Fruit fly (Drosophila melanogaster): ENCODE measurements around the gene Nuak.

Gene Nuak

dm6 chr3R:10263972-10264536 lies at the start of gene Nuak (continued):
- TF ChIP-seq CG8290 (GFP tag; optimal IDR thresholded peaks at IDR 0.05) (peak; percentile 84), CG8290 (tag; optimal IDR thresholded peaks at IDR 0.05) (peak in 1 of 2 experiments; percentile 92), Scr (GFP tag; IDR thresholded peaks at IDR 0.05; ENCODE audit: partially characterized antibody) (no peak), CG10147 (GFP tag; optimal IDR thresholded peaks at IDR 0.05) (peak; percentile 82), CG4707 (GFP tag; optimal IDR thresholded peaks at IDR 0.05) (peak; percentile 5), CG6854 (GFP tag; optimal IDR thresholded peaks at IDR 0.05) (no peak), Nf-YA (GFP tag; IDR thresholded peaks at IDR 0.05) (no peak), CG33213 (GFP tag; optimal IDR thresholded peaks at IDR 0.05) (peak; percentile 97), E2f2 (GFP tag; IDR thresholded peaks at IDR 0.05) (no peak), HHEX (GFP tag; optimal IDR thresholded peaks at IDR 0.05) (peak; percentile 83), bcd (GFP tag; optimal IDR thresholded peaks at IDR 0.05) (peak; percentile 84), vfl (GFP tag; optimal IDR thresholded peaks at IDR 0.05) (peak; percentile 89), p53 (GFP tag; optimal IDR thresholded peaks at IDR 0.05) (peak; percentile 78), jing (GFP tag; optimal IDR thresholded peaks at IDR 0.05) (peak; percentile 58), CG4820 (GFP tag; optimal IDR thresholded peaks at IDR 0.05) (peak; percentile 82), CG9797 (GFP tag; optimal IDR thresholded peaks at IDR 0.05) (peak; percentile 61), Vsx1 (GFP tag; optimal IDR thresholded peaks at IDR 0.05) (peak; percentile 7), CG1792 (GFP tag; optimal IDR thresholded peaks at IDR 0.05) (peak; percentile 86), cato (GFP tag; optimal IDR thresholded peaks at IDR 0.05; ENCODE audit: borderline replicate concordance) (peak; percentile 74), lbe (GFP tag; optimal IDR thresholded peaks at IDR 0.05) (peak; percentile 50), Sry-β (GFP tag; optimal IDR thresholded peaks at IDR 0.05) (peak; percentile 31), CG6683 (GFP tag; optimal IDR thresholded peaks at IDR 0.05) (peak; percentile 56), dysf (GFP tag; IDR thresholded peaks at IDR 0.05) (no peak), sens-2 (GFP tag; IDR thresholded peaks at IDR 0.05) (no peak), GATAe (GFP tag; conservative IDR thresholded peaks at IDR 0.05) (no peak), Nf-YB (GFP tag; optimal IDR thresholded peaks at IDR 0.05) (peak; percentile 73), org-1 (GFP tag; optimal IDR thresholded peaks at IDR 0.05) (peak; percentile 37), Hsf (GFP tag; optimal IDR thresholded peaks at IDR 0.05) (peak; percentile 95), Bteb2 (GFP tag; optimal IDR thresholded peaks at IDR 0.05) (peak; percentile 86), Sox100B (GFP tag; optimal IDR thresholded peaks at IDR 0.05) (peak; percentile 30), CG3281 (GFP tag; optimal IDR thresholded peaks at IDR 0.05) (peak; percentile 82), CG12219 (GFP tag; optimal IDR thresholded peaks at IDR 0.05) (peak; percentile 70), Sry-δ (GFP tag; optimal IDR thresholded peaks at IDR 0.05) (peak; percentile 81), unpg (GFP tag; optimal IDR thresholded peaks at IDR 0.05) (peak; percentile 81), CG15514 (GFP tag; optimal IDR thresholded peaks at IDR 0.05) (peak; percentile 90), zfh2 (GFP tag; optimal IDR thresholded peaks at IDR 0.05) (peak; percentile 98), Myb (GFP tag; optimal IDR thresholded peaks at IDR 0.05) (peak; percentile 89), pb (GFP tag; optimal IDR thresholded peaks at IDR 0.05) (peak; percentile 78), CG13123 (GFP tag; optimal IDR thresholded peaks at IDR 0.05) (peak; percentile 84), hb (GFP tag; IDR thresholded peaks at IDR 0.05; ENCODE audit: partially characterized antibody) (no peak), CG10431 (GFP tag; optimal IDR thresholded peaks at IDR 0.05) (peak; percentile 42), zen2 (GFP tag; IDR thresholded peaks at IDR 0.05; ENCODE audit: partially characterized antibody) (no peak), CG7357 (GFP tag; IDR thresholded peaks at IDR 0.05) (peak; percentile 75), tup (GFP tag; optimal IDR thresholded peaks at IDR 0.05) (peak; percentile 88), B-H1 (GFP tag; IDR thresholded peaks at IDR 0.05) (no peak), CG8388 (GFP tag; optimal IDR thresholded peaks at IDR 0.05) (peak; percentile 69), ab (GFP tag; optimal IDR thresholded peaks at IDR 0.05) (peak; percentile 51), mam (GFP tag; optimal IDR thresholded peaks at IDR 0.05) (peak; percentile 98), gem (tag; optimal IDR thresholded peaks at IDR 0.05) (peak; percentile 91), CG12744 (GFP tag; optimal IDR thresholded peaks at IDR 0.05) (peak; percentile 88)

Data from whole organism, embryonic.